Worm (Caenorhabditis elegans) whole organism, L3 larva: ENCODE results near the gene nep-13.

Experiments used
- ceh-9 ChIP-seq: sonication (generic microtip); optimal IDR thresholded peaks from 2 replicates; lab custom pipeline; 2018; ENCODE audit warnings: missing biosample characterization, missing genetic modification characterization
- fos-1 ChIP-seq: fragments of 150-350 bp; optimal IDR thresholded peaks from 2 replicates; lab custom pipeline; 2014; ENCODE audit warnings: missing biosample characterization, missing genetic modification characterization
- lin-39 ChIP-seq: fragments of 150-350 bp; optimal IDR thresholded peaks from 2 replicates; lab custom pipeline; 2018; ENCODE audit warnings: missing biosample characterization, missing genetic modification reagents, missing genetic modification characterization
- nfya-1 ChIP-seq: sonication (generic microtip); optimal IDR thresholded peaks from 2 replicates; lab custom pipeline; 2017; ENCODE audit warnings: missing genetic modification characterization, mild to moderate bottlenecking, missing compliant biosample characterization, antibody characterized with exemption, moderate library complexity; ENCODE audit not compliant: insufficient read depth
- nhr-11 ChIP-seq: fragments of 150-350 bp; optimal IDR thresholded peaks from 2 replicates; lab custom pipeline; 2014; ENCODE audit warnings: missing biosample characterization, missing genetic modification characterization
- snpc-4 ChIP-seq: fragments of 150-350 bp; optimal IDR thresholded peaks from 2 replicates; lab custom pipeline; 2014; ENCODE audit warnings: missing biosample characterization, missing genetic modification characterization
- tbx-2 ChIP-seq: sonication (generic microtip); optimal IDR thresholded peaks from 2 replicates; lab custom pipeline; 2016; ENCODE audit warnings: mild to moderate bottlenecking, missing genetic modification characterization, missing compliant biosample characterization
- unc-39 ChIP-seq: sonication (generic microtip); optimal IDR thresholded peaks from 4 replicates; lab custom pipeline; 2017; ENCODE audit warnings: missing biosample characterization, missing genetic modification characterization

ce11 chrII:3284558-3284957 is 2.1 kb downstream of the nep-13 start, which contains the start of gene scl-15:
- TF ChIP-seq snpc-4 (tag; lab: Kevin White, UChicago) (no peak), fos-1 (tag; lab: Kevin White, UChicago) (no peak), unc-39 (tag; lab: Kevin White, UChicago) (no peak), nhr-11 (tag; lab: Kevin White, UChicago) (no peak), nfya-1 (no peak), ceh-9 (no peak), tbx-2 (tag; lab: Kevin White, UChicago) (no peak), lin-39 (tag; lab: Kevin White, UChicago) (no peak)
